Fruit fly (Drosophila melanogaster) whole organism, embryonic: ENCODE results near the gene RpS28a.

Experiments used
- CG14860 ChIP-seq: fragments of 200-800 bp; sonication (Bioruptor generic); IDR thresholded peaks from 3 replicates; pipeline ENCODE4 v1.3.6; 2022; ENCODE audit warnings: missing biosample characterization, missing genetic modification characterization; ENCODE audit not compliant: partially characterized antibody
- CG33213 ChIP-seq: fragments of 200-800 bp; sonication (Bioruptor generic); optimal IDR thresholded peaks from 3 replicates; lab custom pipeline; 2016; ENCODE audit warnings: missing biosample characterization, missing genetic modification characterization
- CG7271 ChIP-seq: fragments of 200-800 bp; sonication (Bioruptor generic); optimal IDR thresholded peaks from 2 replicates; lab custom pipeline; 2018; ENCODE audit warnings: missing biosample characterization, mild to moderate bottlenecking, missing genetic modification characterization, moderate library complexity
- CTCF ChIP-seq: fragments of 200-800 bp; sonication (Bioruptor generic); optimal IDR thresholded peaks from 2 replicates; lab custom pipeline; 2017; ENCODE audit warnings: missing biosample characterization, mild to moderate bottlenecking, missing genetic modification characterization, moderate library complexity
- Dp ChIP-seq: fragments of 200-800 bp; sonication (Bioruptor generic); optimal IDR thresholded peaks from 2 replicates; lab custom pipeline; 2018; ENCODE audit warnings: missing biosample characterization, mild to moderate bottlenecking, missing genetic modification characterization, moderate library complexity
- Hr39 ChIP-seq: fragments of >200 bp; optimal IDR thresholded peaks from 2 replicates; lab custom pipeline; 2017
- btn ChIP-seq: fragments of 200-800 bp; sonication (Bioruptor generic); optimal IDR thresholded peaks from 2 replicates; lab custom pipeline; 2016; ENCODE audit warnings: missing biosample characterization, missing genetic modification characterization

dm6 chr3R:30037630-30038029, 15.2 kb upstream of the RpS28a start, which contains the start of gene ocn:
- no peak for TF ChIP-seq CG33213
- TF ChIP-seq Hr39 (lab: Kevin White, UChicago): no peak
- TF ChIP-seq CG14860 (GFP tag; lab: Robert Waterston, UW): no peak
- TF ChIP-seq btn (GFP tag; lab: Kevin White, UChicago): no peak
- TF ChIP-seq CTCF (GFP tag; lab: Kevin White, UChicago): no peak
- no peak for TF ChIP-seq Dp (GFP tag; lab: Kevin White, UChicago)
- TF ChIP-seq CG7271 (tag; lab: Kevin White, UChicago): no peak
